Worm (Caenorhabditis elegans) whole organism, early embryonic: ENCODE data around the gene sru-44.

Experiments
- B0310.2 ChIP-seq: sonication (generic microtip); optimal IDR thresholded peaks from 2 replicates; lab custom pipeline; 2016; ENCODE audit warnings: mild to moderate bottlenecking, missing genetic modification characterization, missing compliant biosample characterization
- F13C5.2 ChIP-seq: sonication (generic microtip); optimal IDR thresholded peaks from 2 replicates; lab custom pipeline; 2017; ENCODE audit warnings: mild to moderate bottlenecking, missing genetic modification characterization, inconsistent platforms, missing compliant biosample characterization
- aly-1 ChIP-seq: sonication (generic microtip); optimal IDR thresholded peaks from 2 replicates; lab custom pipeline; 2016; ENCODE audit warnings: missing genetic modification characterization, missing compliant biosample characterization
- ama-1 ChIP-seq: fragments of 150-350 bp; optimal IDR thresholded peaks from 2 replicates; lab custom pipeline; 2014
- ceh-13 ChIP-seq: fragments of 200-800 bp; sonication (Bioruptor generic); optimal IDR thresholded peaks from 2 replicates; lab custom pipeline; 2018; ENCODE audit warnings: mild to moderate bottlenecking, missing genetic modification characterization, missing compliant biosample characterization
- ceh-36 ChIP-seq: sonication (generic microtip); optimal IDR thresholded peaks from 2 replicates; lab custom pipeline; 2016; ENCODE audit warnings: missing genetic modification characterization, inconsistent platforms, missing compliant biosample characterization
- ets-7 ChIP-seq: sonication (generic microtip); optimal IDR thresholded peaks from 2 replicates; lab custom pipeline; 2016; ENCODE audit warnings: missing genotype, missing genetic modification characterization, missing compliant biosample characterization
- flt-1 ChIP-seq: fragments of 200-800 bp; sonication (Bioruptor generic); IDR thresholded peaks from 2 replicates; pipeline ENCODE4 v1.3.6; 2022; ENCODE audit warnings: missing genetic modification characterization, missing compliant biosample characterization
- hmbx-1 ChIP-seq: sonication (generic microtip); optimal IDR thresholded peaks from 2 replicates; lab custom pipeline; 2016; ENCODE audit warnings: mild to moderate bottlenecking, missing genetic modification characterization, missing compliant biosample characterization
- hmg-4 ChIP-seq: fragments of 200-800 bp; sonication (Bioruptor generic); optimal IDR thresholded peaks from 2 replicates; lab custom pipeline; 2018; ENCODE audit warnings: mild to moderate bottlenecking, missing genetic modification characterization, missing compliant biosample characterization
- hnd-1 ChIP-seq: sonication (generic microtip); optimal IDR thresholded peaks from 2 replicates; lab custom pipeline; 2016; ENCODE audit warnings: missing genetic modification characterization, missing compliant biosample characterization
- pes-1 ChIP-seq: fragments of 200-800 bp; sonication (Bioruptor generic); IDR thresholded peaks from 2 replicates; pipeline ENCODE4 v1.3.6; 2022; ENCODE audit warnings: missing genetic modification reagents, missing genetic modification characterization, missing compliant biosample characterization
- scrt-1 ChIP-seq: fragments of 200-800 bp; sonication (Bioruptor generic); IDR thresholded peaks from 2 replicates; pipeline ENCODE4 v1.3.6; 2022; ENCODE audit warnings: missing genetic modification characterization, missing compliant biosample characterization
- sea-1 ChIP-seq: fragments of 200-800 bp; sonication (Bioruptor generic); conservative IDR thresholded peaks from 2 replicates; pipeline ENCODE4 v1.3.6; 2022; ENCODE audit warnings: missing genetic modification characterization, missing compliant biosample characterization
- tbx-11 ChIP-seq: fragments of 200-800 bp; sonication (Bioruptor generic); IDR thresholded peaks from 2 replicates; pipeline ENCODE4 v1.3.6; 2022; ENCODE audit warnings: missing genetic modification characterization, missing compliant biosample characterization
- tbx-37 ChIP-seq: fragments of 200-800 bp; sonication (Bioruptor generic); conservative IDR thresholded peaks from 2 replicates; pipeline ENCODE4 v1.3.6; 2022; ENCODE audit warnings: missing genetic modification reagents, missing genetic modification characterization, missing compliant biosample characterization
- tra-4 ChIP-seq: sonication (generic microtip); optimal IDR thresholded peaks from 2 replicates; lab custom pipeline; 2017; ENCODE audit warnings: missing genetic modification characterization, missing compliant biosample characterization

sru-44 gene

DNA sequence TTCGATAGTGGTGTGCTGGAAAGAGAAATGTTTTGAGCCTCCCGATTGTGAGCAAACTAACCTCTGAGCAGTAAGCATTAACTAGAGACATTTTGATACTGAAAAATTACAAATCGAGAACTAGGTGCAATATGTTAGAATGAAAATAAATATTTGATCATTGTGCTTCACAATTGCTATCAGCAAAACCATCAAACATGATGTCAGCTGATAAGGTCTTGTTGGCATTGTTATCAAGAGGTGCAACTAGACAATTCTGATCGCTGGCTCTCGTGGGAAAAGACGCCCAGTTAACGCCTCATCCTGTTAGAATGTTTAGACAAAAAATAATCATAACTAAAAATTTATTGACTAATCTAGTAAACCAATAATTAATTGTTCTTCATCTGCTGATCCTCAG, 26.6 kb upstream of the sru-44 start, which contains the start of gene comt-2:
Gene comt-2, minus strand, starts transcription at position 131 of the 400 bp plus-strand sequence.
- no peak for TF ChIP-seq tbx-37 (GFP tag; lab: Robert Waterston, UW)
- no peak for TF ChIP-seq pes-1 (GFP tag; lab: Robert Waterston, UW)
- TF ChIP-seq B0310.2 (tag; lab: Kevin White, UChicago): no peak
- TF ChIP-seq ceh-13 (GFP tag; lab: Kevin White, UChicago): no peak
- TF ChIP-seq hmg-4 (GFP tag; lab: Kevin White, UChicago): no peak

ce11 chrV:16488172-16488571, 20.4 kb upstream of the sru-44 start, which contains the start of gene sqst-4:
sqst-4 (plus strand) TSS chrV:16488472.
- no peak for TF ChIP-seq ceh-13 (GFP tag; lab: Kevin White, UChicago)
- no peak for TF ChIP-seq hmg-4 (GFP tag; lab: Kevin White, UChicago)
- TF ChIP-seq tbx-37 (GFP tag; lab: Robert Waterston, UW): no peak
- TF ChIP-seq tbx-11: no peak
- TF ChIP-seq pes-1 (GFP tag; lab: Robert Waterston, UW): no peak
- TF ChIP-seq hmbx-1 (tag; lab: Kevin White, UChicago): no peak

ce11 chrV:16487474-16487873, 19.7 kb upstream of the sru-44 start, which contains the start of gene Y32B12A.5:
Y32B12A.5 (minus strand) TSS chrV:16487574.
- TF ChIP-seq ets-7 (tag; lab: Kevin White, UChicago): no peak
- TF ChIP-seq ceh-13 (GFP tag; lab: Kevin White, UChicago): no peak
- no peak for TF ChIP-seq hmbx-1 (tag; lab: Kevin White, UChicago)
- no peak for TF ChIP-seq hmg-4 (GFP tag; lab: Kevin White, UChicago)
- no peak for TF ChIP-seq F13C5.2 (tag; lab: Kevin White, UChicago)
- TF ChIP-seq sea-1 (GFP tag; lab: Robert Waterston, UW): no peak
- TF ChIP-seq ama-1 (lab: Kevin White, UChicago): no peak

- TF ChIP-seq B0310.2 (tag; lab: Kevin White, UChicago) (no peak), scrt-1 (GFP tag; lab: Robert Waterston, UW) (no peak), hnd-1 (tag; lab: Kevin White, UChicago) (no peak), ama-1 (lab: Kevin White, UChicago) (no peak), ceh-13 (GFP tag; lab: Kevin White, UChicago) (no peak), tbx-37 (GFP tag; lab: Robert Waterston, UW) (no peak), sea-1 (GFP tag; lab: Robert Waterston, UW) (no peak), flt-1 (no peak), ceh-36 (tag; lab: Kevin White, UChicago) (no peak), ets-7 (tag; lab: Kevin White, UChicago) (no peak), F13C5.2 (tag; lab: Kevin White, UChicago) (no peak), hmg-4 (GFP tag; lab: Kevin White, UChicago) (no peak), tbx-11 (no peak), pes-1 (GFP tag; lab: Robert Waterston, UW) (no peak), hmbx-1 (tag; lab: Kevin White, UChicago) (no peak), aly-1 (no peak), tra-4 (tag; lab: Kevin White, UChicago) (no peak)
Measured at ce11 chrV:16483681-16484080, 15.9 kb upstream of the sru-44 start, which contains the start of gene srh-139. srh-139 (plus strand) TSS chrV:16483981.

ce11 chrV:16483044-16483443, 15.3 kb upstream of the sru-44 start, which contains the start of gene F57E7.2:
F57E7.2 (minus strand) TSS chrV:16483144.
- TF ChIP-seq tra-4 (tag; lab: Kevin White, UChicago) (no peak), hmg-4 (GFP tag; lab: Kevin White, UChicago) (no peak), pes-1 (GFP tag; lab: Robert Waterston, UW) (no peak)

- TF ChIP-seq ceh-13 (GFP tag; lab: Kevin White, UChicago) (no peak), tra-4 (tag; lab: Kevin White, UChicago) (no peak), hmg-4 (GFP tag; lab: Kevin White, UChicago) (no peak), ama-1 (lab: Kevin White, UChicago) (no peak), tbx-37 (GFP tag; lab: Robert Waterston, UW) (no peak), sea-1 (GFP tag; lab: Robert Waterston, UW) (no peak), pes-1 (GFP tag; lab: Robert Waterston, UW) (no peak), F13C5.2 (tag; lab: Kevin White, UChicago) (no peak), tbx-11 (no peak), hnd-1 (tag; lab: Kevin White, UChicago) (no peak), ceh-36 (tag; lab: Kevin White, UChicago) (no peak), hmbx-1 (tag; lab: Kevin White, UChicago) (no peak), scrt-1 (GFP tag; lab: Robert Waterston, UW) (no peak), aly-1 (no peak), B0310.2 (tag; lab: Kevin White, UChicago) (no peak), flt-1 (no peak), ets-7 (tag; lab: Kevin White, UChicago) (no peak)
Measured at ce11 chrV:16480919-16481630, 13.3 kb upstream of the sru-44 start, which contains the start of the genes F57E7.4 and spig-6. F57E7.4 (minus strand) TSS chrV:16481019. spig-6 (plus strand) TSS chrV:16481580.

ce11 chrV:16479275-16479674, 11.5 kb upstream of the sru-44 start, which contains the start of gene T08G3.11:
T08G3.11 (minus strand) TSS chrV:16479375.
- TF ChIP-seq flt-1: no peak
- TF ChIP-seq pes-1 (GFP tag; lab: Robert Waterston, UW): no peak
- TF ChIP-seq F13C5.2 (tag; lab: Kevin White, UChicago): no peak
